Fruit fly (Drosophila melanogaster): ENCODE measurements around the gene ATPsynbeta.

Gene ATPsynbeta

dm6 chr4:1031137-1031536 is at the start of gene ATPsynbeta:
Gene ATPsynbeta (plus strand): TSS chr4:1031484.
- TF ChIP-seq Sin3A (optimal IDR thresholded peaks at IDR 0.05) (no peak), insv (optimal IDR thresholded peaks at IDR 0.05) (no peak), h (optimal IDR thresholded peaks at IDR 0.05) (no peak), psq (optimal IDR thresholded peaks at IDR 0.05) (no peak), ttk (optimal IDR thresholded peaks at IDR 0.05) (no peak), Myc (optimal IDR thresholded peaks at IDR 0.05) (no peak)

DNA sequence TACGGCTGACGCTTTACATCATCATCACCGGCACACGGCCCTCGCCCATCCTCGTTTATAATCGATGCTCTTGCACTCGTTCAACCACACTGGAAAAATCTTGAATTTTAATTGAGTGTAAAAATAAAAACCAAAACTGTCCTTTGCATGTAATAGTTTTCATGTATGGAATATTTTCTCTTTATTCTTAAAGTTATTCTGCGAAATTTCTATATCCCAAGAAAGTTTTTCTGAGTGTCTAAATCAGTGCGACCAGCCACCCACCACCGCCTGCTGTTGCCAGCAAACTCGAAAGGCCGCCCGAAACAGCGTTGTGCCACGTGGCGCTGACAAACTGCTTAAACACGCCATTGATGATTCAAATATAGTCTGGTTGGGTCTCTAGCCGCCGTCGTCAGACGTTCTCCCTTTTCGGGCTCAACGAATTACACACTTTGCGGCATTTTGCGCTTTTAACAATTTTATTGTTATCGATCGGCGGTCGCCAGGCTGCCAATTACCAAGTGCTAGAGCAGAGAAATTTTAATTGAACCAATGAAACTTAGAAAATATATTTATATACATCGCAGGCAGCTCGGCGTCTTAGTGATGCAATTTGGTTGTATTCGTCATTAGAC is 48.4 kb upstream of the ATPsynbeta start:
- TF ChIP-seq Sin3A (optimal IDR thresholded peaks at IDR 0.05): no peak
- TF ChIP-seq insv (optimal IDR thresholded peaks at IDR 0.05): no peak
- TF ChIP-seq ttk (optimal IDR thresholded peaks at IDR 0.05): no peak
- no peak for TF ChIP-seq psq (optimal IDR thresholded peaks at IDR 0.05)
- no peak for TF ChIP-seq Myc (optimal IDR thresholded peaks at IDR 0.05)
- no peak for TF ChIP-seq h (optimal IDR thresholded peaks at IDR 0.05)

DNA sequence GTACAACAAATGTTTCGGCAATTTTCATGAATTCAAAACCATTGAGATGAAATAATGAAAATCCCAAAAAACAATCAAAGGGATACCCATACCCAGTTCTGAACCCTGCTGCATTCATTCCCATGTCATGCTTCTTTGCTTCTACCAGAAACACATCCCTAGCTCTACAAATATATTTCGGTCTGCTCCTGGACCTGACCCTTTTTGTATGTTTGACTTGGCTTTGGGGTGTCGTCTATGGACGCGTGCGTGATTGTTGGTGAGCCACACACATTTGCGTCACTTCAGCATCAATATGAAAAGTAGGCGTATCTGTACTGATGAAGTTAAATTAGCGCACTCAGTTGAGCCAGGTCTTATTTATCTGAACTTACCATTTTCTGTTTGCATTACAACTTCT is 46.5 kb upstream of the ATPsynbeta start:
- TF ChIP-seq Sin3A (optimal IDR thresholded peaks at IDR 0.05) (no peak), Myc (optimal IDR thresholded peaks at IDR 0.05) (no peak)

DNA sequence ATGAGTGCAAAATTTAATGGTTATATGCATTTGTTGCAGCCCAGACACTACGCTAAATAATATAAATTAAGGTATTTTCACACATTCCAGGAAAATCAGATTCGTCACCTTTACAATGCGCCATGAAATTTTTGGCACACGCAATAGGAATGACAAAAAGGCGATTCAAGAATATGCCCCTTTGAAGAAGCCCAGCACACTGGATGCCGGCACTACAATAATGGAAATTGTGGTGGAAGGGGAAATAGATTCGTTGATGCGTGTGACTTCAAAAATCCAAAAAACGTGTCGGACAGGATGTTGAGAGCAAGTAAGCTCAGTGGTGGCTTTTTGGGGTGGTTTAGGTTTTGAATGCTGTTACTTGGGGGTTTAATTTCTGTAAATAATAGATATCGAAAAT is 42.9 kb upstream of the ATPsynbeta start:
- no peak for TF ChIP-seq Sin3A (optimal IDR thresholded peaks at IDR 0.05)
- TF ChIP-seq ttk (optimal IDR thresholded peaks at IDR 0.05): no peak
- no peak for TF ChIP-seq psq (optimal IDR thresholded peaks at IDR 0.05)

dm6 chr4:989058-989770 is 42.1 kb upstream of the ATPsynbeta start, which contains the start of gene toy:
Gene toy (plus strand): TSS chr4:989725.
- no peak for TF ChIP-seq h (optimal IDR thresholded peaks at IDR 0.05)
- no peak for TF ChIP-seq insv (optimal IDR thresholded peaks at IDR 0.05)
- TF ChIP-seq psq (optimal IDR thresholded peaks at IDR 0.05): no peak
- no peak for TF ChIP-seq Myc (optimal IDR thresholded peaks at IDR 0.05)
- TF ChIP-seq ttk (optimal IDR thresholded peaks at IDR 0.05): no peak
- TF ChIP-seq Sin3A (optimal IDR thresholded peaks at IDR 0.05): no peak

DNA sequence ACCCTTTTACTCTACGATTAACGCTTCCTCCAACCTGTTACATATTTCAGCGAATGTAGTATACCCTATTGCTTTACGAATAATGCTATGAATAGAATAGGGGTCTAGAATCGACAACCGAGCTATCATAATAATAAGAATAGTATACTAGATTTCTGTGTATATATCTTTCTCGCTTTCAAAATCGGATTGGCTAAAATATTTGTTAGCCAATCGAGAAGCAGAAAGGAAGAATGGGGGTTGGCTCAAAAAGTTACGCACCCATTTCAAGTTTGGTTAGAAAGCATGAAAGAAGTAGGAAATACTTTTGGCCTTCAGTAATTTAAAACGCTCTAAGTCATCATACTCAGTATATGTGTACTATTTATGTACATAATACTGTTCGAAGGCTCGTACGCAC is 35.3 kb upstream of the ATPsynbeta start:
- TF ChIP-seq insv (optimal IDR thresholded peaks at IDR 0.05) (no peak), h (optimal IDR thresholded peaks at IDR 0.05) (no peak), ttk (optimal IDR thresholded peaks at IDR 0.05) (no peak), Sin3A (optimal IDR thresholded peaks at IDR 0.05) (no peak), Myc (optimal IDR thresholded peaks at IDR 0.05) (no peak), psq (optimal IDR thresholded peaks at IDR 0.05) (no peak)

DNA sequence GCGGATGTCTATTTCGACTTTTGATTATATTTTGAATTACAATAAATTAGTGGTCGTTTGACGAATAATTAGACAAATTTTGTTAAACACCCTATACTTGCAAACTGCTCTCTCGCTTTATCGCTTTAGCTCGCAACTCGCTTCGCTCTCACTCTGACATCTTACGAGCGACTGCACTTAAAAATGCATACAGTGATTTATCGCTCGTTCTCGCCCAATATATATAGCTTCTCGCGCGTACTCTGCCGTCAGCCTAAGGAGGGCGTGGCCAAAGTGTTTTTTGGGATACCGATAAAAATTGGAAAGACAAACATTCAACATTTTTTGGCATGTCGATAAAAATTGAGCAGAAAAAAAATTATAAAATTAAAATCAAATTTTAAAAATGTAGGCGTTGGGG is 22.8 kb upstream of the ATPsynbeta start:
- TF ChIP-seq psq (optimal IDR thresholded peaks at IDR 0.05) (no peak), Sin3A (optimal IDR thresholded peaks at IDR 0.05) (no peak), Myc (optimal IDR thresholded peaks at IDR 0.05) (no peak), h (optimal IDR thresholded peaks at IDR 0.05) (no peak), ttk (optimal IDR thresholded peaks at IDR 0.05) (no peak), insv (optimal IDR thresholded peaks at IDR 0.05) (no peak)

DNA sequence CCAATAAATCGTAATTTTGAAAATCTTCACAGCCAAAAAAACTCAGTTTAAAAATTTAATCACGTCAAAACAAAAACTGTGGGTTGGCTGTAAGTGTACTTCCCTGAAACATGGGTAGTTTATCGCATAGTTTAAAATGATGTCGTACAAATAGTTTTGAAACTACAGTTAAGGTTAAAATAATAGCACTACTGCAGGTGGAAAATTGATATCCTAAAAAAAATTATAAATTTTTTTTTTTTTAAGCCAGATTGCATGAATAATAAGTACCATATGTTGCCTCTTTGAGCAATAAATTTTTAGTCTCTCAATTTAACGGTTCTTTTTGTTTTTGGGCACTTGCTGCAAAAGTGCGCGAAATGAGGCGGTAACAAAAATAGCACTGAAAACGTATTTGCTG is 6.2 kb upstream of the ATPsynbeta start:
- no peak for TF ChIP-seq psq (optimal IDR thresholded peaks at IDR 0.05)
- TF ChIP-seq insv (optimal IDR thresholded peaks at IDR 0.05): no peak
- TF ChIP-seq h (optimal IDR thresholded peaks at IDR 0.05): no peak
- TF ChIP-seq Sin3A (optimal IDR thresholded peaks at IDR 0.05): no peak
- TF ChIP-seq ttk (optimal IDR thresholded peaks at IDR 0.05): no peak
- no peak for TF ChIP-seq Myc (optimal IDR thresholded peaks at IDR 0.05)

- no peak for TF ChIP-seq insv (optimal IDR thresholded peaks at IDR 0.05)
Observed at dm6 chr4:1026117-1026743, 5.1 kb upstream of the ATPsynbeta start.

- TF ChIP-seq insv (optimal IDR thresholded peaks at IDR 0.05) (no peak), ttk (optimal IDR thresholded peaks at IDR 0.05) (no peak), h (optimal IDR thresholded peaks at IDR 0.05) (no peak), Sin3A (optimal IDR thresholded peaks at IDR 0.05) (no peak), Myc (optimal IDR thresholded peaks at IDR 0.05) (no peak), psq (optimal IDR thresholded peaks at IDR 0.05) (no peak)
Observed at dm6 chr4:1026806-1027431, 4.4 kb upstream of the ATPsynbeta start, which contains the start of gene PlexA. Gene PlexA (minus strand): TSS chr4:1027101.

dm6 chr4:1029198-1029795 is 2.0 kb upstream of the ATPsynbeta start, which contains the start of gene Mpv17:
Gene Mpv17 (minus strand): TSS chr4:1029361.
- no peak for TF ChIP-seq Myc (optimal IDR thresholded peaks at IDR 0.05)
- TF ChIP-seq h (optimal IDR thresholded peaks at IDR 0.05): no peak
- TF ChIP-seq ttk (optimal IDR thresholded peaks at IDR 0.05): no peak
- no peak for TF ChIP-seq psq (optimal IDR thresholded peaks at IDR 0.05)
- no peak for TF ChIP-seq Sin3A (optimal IDR thresholded peaks at IDR 0.05)
- TF ChIP-seq insv (optimal IDR thresholded peaks at IDR 0.05): no peak

dm6 chr4:1030692-1031110 is 583 bp upstream of the ATPsynbeta start:
- no peak for TF ChIP-seq ttk (optimal IDR thresholded peaks at IDR 0.05)
- no peak for TF ChIP-seq psq (optimal IDR thresholded peaks at IDR 0.05)
- TF ChIP-seq Myc (optimal IDR thresholded peaks at IDR 0.05): no peak
- no peak for TF ChIP-seq h (optimal IDR thresholded peaks at IDR 0.05)
- TF ChIP-seq insv (optimal IDR thresholded peaks at IDR 0.05): no peak
- TF ChIP-seq Sin3A (optimal IDR thresholded peaks at IDR 0.05): no peak
